Worm (Caenorhabditis elegans): ENCODE measurements around the gene nhr-18.

DNA sequence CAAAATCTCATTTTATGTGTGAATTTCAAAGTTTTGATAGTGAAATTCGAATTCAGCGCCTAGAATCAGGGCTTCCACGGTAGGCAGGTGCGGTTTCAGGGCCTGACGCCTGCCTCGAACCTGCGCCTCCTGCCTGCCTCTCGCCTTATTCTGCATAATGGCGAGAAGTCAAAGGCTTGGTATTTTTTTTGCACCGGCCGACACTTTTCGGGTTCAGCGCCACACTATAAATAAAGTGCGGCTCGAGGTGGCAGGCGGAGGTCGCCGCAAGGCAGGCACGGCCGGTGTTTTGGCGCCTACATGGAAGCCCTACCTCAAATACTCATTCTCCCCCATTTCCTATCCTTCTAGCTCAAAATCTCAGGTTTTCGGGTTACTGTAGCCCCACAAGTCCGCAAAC lies 26.6 kb upstream of the nhr-18 start:
- TF ChIP-seq flt-1 (GFP tag; IDR thresholded peaks at IDR 0.05) (no peak), med-1 (GFP tag; optimal IDR thresholded peaks at IDR 0.05; ENCODE audit: insufficient read depth) (no peak), T22C8.4 (GFP tag; IDR thresholded peaks at IDR 0.05) (no peak), ztf-29 (GFP tag; IDR thresholded peaks at IDR 0.05) (no peak), ztf-23 (GFP tag; IDR thresholded peaks at IDR 0.05) (no peak)

Data from whole organism, midembryonic.